Fruit fly (Drosophila melanogaster): Measurements from ENCODE around the gene Ref1.

DNA sequence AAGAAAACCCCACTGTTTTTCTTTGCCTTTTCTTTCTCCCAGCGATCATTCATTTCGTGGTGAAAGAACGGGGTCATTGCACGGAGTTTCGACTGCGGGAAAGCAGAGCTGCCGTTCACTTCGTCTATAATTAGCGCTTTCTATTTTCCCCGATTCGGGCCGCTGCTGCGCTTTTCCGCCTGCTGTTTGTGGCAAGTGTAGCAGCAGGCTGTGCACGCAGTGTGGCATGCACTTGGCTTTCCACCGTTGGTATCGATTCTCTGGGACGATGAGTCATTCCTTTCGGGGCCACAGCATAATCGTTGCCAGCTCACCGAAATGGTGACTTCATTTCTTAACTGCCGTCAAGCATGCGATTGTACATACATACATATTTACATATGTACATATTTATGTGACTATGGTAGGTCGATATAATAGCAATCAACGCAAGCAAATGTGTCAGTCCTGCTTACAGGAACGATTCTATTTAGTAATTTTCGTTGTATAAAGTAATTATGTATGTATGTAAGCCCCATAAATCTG, 8.7 kb upstream of the Ref1 start:
- TF ChIP-seq CG32121 (GFP tag; IDR thresholded peaks at IDR 0.05) (no peak), CG8301 (tag; optimal IDR thresholded peaks at IDR 0.05) (no peak), rn (GFP tag; IDR thresholded peaks at IDR 0.05) (no peak)

All from whole organism, pupa.